Fruit fly (Drosophila melanogaster) whole organism, wandering third instar larva: ENCODE data around the gene CG33270.

Source experiments
- Abd-B ChIP-seq: fragments of >200 bp; optimal IDR thresholded peaks from 2 replicates; lab custom pipeline; 2017; ENCODE audit warnings: missing biosample characterization, missing genetic modification characterization
- CG32264 ChIP-seq: fragments of 200-800 bp; sonication (Bioruptor generic); optimal IDR thresholded peaks from 2 replicates; lab custom pipeline; 2016; ENCODE audit warnings: missing biosample characterization, missing genetic modification characterization
- CG9705 ChIP-seq: fragments of 200-800 bp; sonication (Bioruptor generic); optimal IDR thresholded peaks from 2 replicates; lab custom pipeline; 2018; ENCODE audit warnings: missing biosample characterization, mild to moderate bottlenecking, missing genetic modification characterization
- CrebA ChIP-seq: fragments of 200-800 bp; sonication (Bioruptor generic); optimal IDR thresholded peaks from 2 replicates; lab custom pipeline; 2016; ENCODE audit warnings: missing biosample characterization, mild to moderate bottlenecking, missing genetic modification characterization, borderline replicate concordance
- Dfd ChIP-seq: fragments of >200 bp; optimal IDR thresholded peaks from 2 replicates; lab custom pipeline; 2017; ENCODE audit warnings: missing biosample characterization, missing genetic modification characterization
- Dif ChIP-seq: fragments of 200-275, 200-300 bp; sonication (Bioruptor generic); optimal IDR thresholded peaks from 2 replicates; lab custom pipeline; 2018; ENCODE audit warnings: missing biosample characterization, missing genetic modification characterization; ENCODE audit not compliant: partially characterized antibody
- GATAd ChIP-seq: sonication (Bioruptor generic); optimal IDR thresholded peaks from 2 replicates; lab custom pipeline; 2016; ENCODE audit warnings: missing biosample characterization, missing genetic modification characterization
- HLH106 ChIP-seq: fragments of 200-800 bp; optimal IDR thresholded peaks from 3 replicates; lab custom pipeline; 2019; ENCODE audit warnings: missing biosample characterization, mild to moderate bottlenecking, missing genetic modification characterization, moderate library complexity
- Hnf4 ChIP-seq: fragments of 200-800 bp; sonication (Bioruptor generic); optimal IDR thresholded peaks from 2 replicates; lab custom pipeline; 2016; ENCODE audit warnings: missing biosample characterization, mild to moderate bottlenecking, missing genetic modification characterization
- Jra ChIP-seq: sonication (Bioruptor generic); optimal IDR thresholded peaks from 2 replicates; lab custom pipeline; 2016; ENCODE audit warnings: missing biosample characterization, missing genetic modification characterization
- Mio ChIP-seq: sonication (Bioruptor generic); optimal IDR thresholded peaks from 2 replicates; lab custom pipeline; 2016; ENCODE audit warnings: missing biosample characterization, missing genetic modification characterization
- Myc ChIP-seq: fragments of >200 bp; optimal IDR thresholded peaks from 2 replicates; lab custom pipeline; 2017
- OdsH ChIP-seq: fragments of 200-800 bp; sonication (Bioruptor generic); optimal IDR thresholded peaks from 2 replicates; lab custom pipeline; 2016; ENCODE audit warnings: missing biosample characterization, mild to moderate bottlenecking, missing genetic modification characterization
- Rel ChIP-seq, 2 experiments: fragments of 200-800 bp; sonication (Bioruptor generic) in 1 of 2; optimal IDR thresholded peaks; 2 replicates in 1 of 2; 3 replicates in 1 of 2; lab custom pipeline; 2016 to 2019; ENCODE audit warnings: mild to moderate bottlenecking in 2 of 2, missing biosample characterization in 2 of 2, missing genetic modification characterization in 2 of 2, moderate library complexity in 1 of 2
- Vsx2 ChIP-seq: fragments of 200-300, 225-300 bp; sonication (Bioruptor generic); optimal IDR thresholded peaks from 2 replicates; lab custom pipeline; 2018; ENCODE audit warnings: missing biosample characterization, missing genetic modification characterization; ENCODE audit not compliant: partially characterized antibody
- brk ChIP-seq: fragments of 200-800 bp; sonication (Bioruptor generic); optimal IDR thresholded peaks from 2 replicates; lab custom pipeline; 2016; ENCODE audit warnings: missing biosample characterization, mild to moderate bottlenecking, missing genetic modification characterization
- dl ChIP-seq, 2 experiments: fragments of 175-275, 200-275 bp in 1 of 2; fragments of 200-275 bp in 1 of 2; sonication (Bioruptor generic); optimal IDR thresholded peaks; lab custom pipeline; 2018; ENCODE audit warnings: mild to moderate bottlenecking in 2 of 2, missing biosample characterization in 2 of 2, missing genetic modification characterization in 2 of 2, moderate library complexity in 2 of 2; ENCODE audit not compliant: partially characterized antibody in 2 of 2, insufficient read depth in 1 of 2
- dmrt93B ChIP-seq: fragments of 200-800 bp; sonication (Bioruptor generic); optimal IDR thresholded peaks from 2 replicates; lab custom pipeline; 2018; ENCODE audit warnings: missing biosample characterization, mild to moderate bottlenecking, missing genetic modification characterization
- dsf ChIP-seq: sonication (Bioruptor generic); optimal IDR thresholded peaks from 2 replicates; lab custom pipeline; 2016; ENCODE audit warnings: missing biosample characterization, missing genetic modification characterization, borderline replicate concordance
- ey ChIP-seq: fragments of 200-800 bp; sonication (Bioruptor generic); optimal IDR thresholded peaks from 2 replicates; lab custom pipeline; 2016; ENCODE audit warnings: missing biosample characterization, missing genetic modification characterization
- foxo ChIP-seq, 2 experiments: fragments of 200-800 bp; sonication (Bioruptor generic); optimal IDR thresholded peaks; 2 replicates in 1 of 2; 3 replicates in 1 of 2; lab custom pipeline; 2016 to 2017; ENCODE audit warnings: missing biosample characterization in 2 of 2, missing genetic modification characterization in 2 of 2
- fru ChIP-seq: fragments of 200-800 bp; sonication (Bioruptor generic); optimal IDR thresholded peaks from 3 replicates; lab custom pipeline; 2016; ENCODE audit warnings: missing biosample characterization, mild to moderate bottlenecking, missing genetic modification characterization
- h ChIP-seq: fragments of 200-800 bp; sonication (Bioruptor generic); optimal IDR thresholded peaks from 3 replicates; lab custom pipeline; 2016; ENCODE audit warnings: missing biosample characterization, mild to moderate bottlenecking, missing genetic modification characterization
- jim ChIP-seq: fragments of 175-275, 200-325 bp; sonication (Bioruptor generic); optimal IDR thresholded peaks from 2 replicates; lab custom pipeline; 2016; ENCODE audit warnings: missing biosample characterization, mild to moderate bottlenecking, missing genetic modification characterization
- lola ChIP-seq: fragments of >200 bp; optimal IDR thresholded peaks from 2 replicates; lab custom pipeline; 2017; ENCODE audit warnings: missing biosample characterization, missing genetic modification characterization
- pan ChIP-seq: fragments of >200 bp; optimal IDR thresholded peaks from 2 replicates; lab custom pipeline; 2017
- psq ChIP-seq: fragments of 200-800 bp; sonication (Bioruptor generic); optimal IDR thresholded peaks from 3 replicates; lab custom pipeline; 2017; ENCODE audit warnings: missing biosample characterization, mild to moderate bottlenecking, missing genetic modification characterization, moderate library complexity
- rgr ChIP-seq: fragments of 200-800 bp; sonication (Bioruptor generic); optimal IDR thresholded peaks from 3 replicates; lab custom pipeline; 2016; ENCODE audit warnings: missing biosample characterization, mild to moderate bottlenecking, missing genetic modification characterization
- sage ChIP-seq: fragments of 200-800 bp; sonication (Bioruptor generic); optimal IDR thresholded peaks from 2 replicates; lab custom pipeline; 2016; ENCODE audit warnings: missing biosample characterization, mild to moderate bottlenecking, missing genetic modification characterization
- sv ChIP-seq: fragments of 200-800 bp; sonication (Bioruptor generic); optimal IDR thresholded peaks from 3 replicates; lab custom pipeline; 2016; ENCODE audit warnings: missing biosample characterization, missing genetic modification characterization
- woc ChIP-seq: sonication (Bioruptor generic); optimal IDR thresholded peaks from 2 replicates; lab custom pipeline; 2016; ENCODE audit warnings: missing biosample characterization, mild to moderate bottlenecking, missing genetic modification characterization

Gene CG33270

dm6 chr3L:11561946-11562760 lies 16.3 kb downstream of the CG33270 start, which contains the start of the genes CG7394 and Mob2 (continued):
- TF ChIP-seq Myc, result no peak
- TF ChIP-seq Abd-B, result no peak
- TF ChIP-seq h (GFP tag; lab: Kevin White, UChicago), result peak; percentile 94
- TF ChIP-seq jim (GFP tag; lab: Kevin White, UChicago), result no peak
- peak; percentile 94 for TF ChIP-seq OdsH (GFP tag; lab: Kevin White, UChicago)
- TF ChIP-seq woc (GFP tag; lab: Kevin White, UChicago), result peak; percentile 86
- TF ChIP-seq GATAd (GFP tag; lab: Kevin White, UChicago), result peak; percentile 82
- TF ChIP-seq rgr, result peak; percentile 96

DNA sequence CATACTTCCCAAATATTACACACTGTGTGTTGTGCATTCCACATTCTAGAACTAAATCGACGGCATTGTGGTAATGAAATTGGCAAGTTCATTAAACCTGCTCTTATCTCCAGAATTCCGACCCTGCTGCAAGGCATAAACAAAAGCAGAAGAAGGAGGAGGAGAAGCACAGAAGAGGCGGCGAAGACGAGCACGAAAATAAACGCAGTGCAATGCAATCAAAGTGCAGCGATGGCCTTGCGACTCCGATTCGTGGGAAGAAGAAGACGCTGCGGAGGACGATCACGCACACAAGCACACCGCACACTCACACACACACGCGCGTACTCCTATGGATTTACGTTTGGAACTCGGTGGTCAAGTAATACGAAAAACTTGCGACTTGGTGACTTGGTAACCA lies 17.5 kb downstream of the CG33270 start:
- TF ChIP-seq psq (GFP tag; lab: Kevin White, UChicago) (peak; percentile 89), Rel (GFP tag; optimal IDR thresholded peaks at IDR 0.05; lab: Kevin White, UChicago) (no peak), Rel (tag; optimal IDR thresholded peaks at IDR 0.05; lab: Kevin White, UChicago) (peak; percentile 53), Dif (GFP tag; lab: Kevin White, UChicago) (no peak)
- TF ChIP-seq, all 38 proteins: peak for 2

DNA sequence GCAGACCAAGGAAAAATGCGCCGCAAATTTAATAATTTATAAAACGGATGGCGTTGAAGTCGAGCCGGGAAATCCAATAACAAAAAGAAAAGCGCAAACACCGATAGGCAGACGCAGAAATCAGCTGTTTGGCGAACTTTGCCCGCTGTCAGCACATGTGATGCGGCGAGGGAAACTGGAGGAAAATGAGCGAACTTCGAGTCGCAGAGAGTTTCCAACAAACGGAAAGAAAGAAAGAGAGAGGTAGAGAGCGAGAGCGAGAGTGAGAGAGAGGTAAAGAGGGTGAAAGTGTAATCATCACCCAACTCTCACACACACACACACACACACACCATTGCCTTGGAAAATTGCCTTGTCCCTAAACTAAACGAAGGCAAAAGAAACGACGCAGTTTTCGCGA lies 21.2 kb downstream of the CG33270 start:
- TF ChIP-seq dl (GFP tag; optimal IDR thresholded peaks at IDR 0.05; lab: Kevin White, UChicago; ENCODE audit: insufficient read depth in 1 of 2, partially characterized antibody in 2 of 2) (no peak), foxo (GFP tag; optimal IDR thresholded peaks at IDR 0.05; lab: Kevin White, UChicago) (no peak), fru (GFP tag; lab: Kevin White, UChicago) (no peak), brk (GFP tag; lab: Kevin White, UChicago) (no peak), ey (no peak), Vsx2 (GFP tag; lab: Kevin White, UChicago) (no peak), Hnf4 (GFP tag; lab: Kevin White, UChicago) (no peak), Jra (GFP tag; lab: Kevin White, UChicago) (no peak), woc (GFP tag; lab: Kevin White, UChicago) (no peak), CG32264 (GFP tag; lab: Kevin White, UChicago) (no peak), CrebA (GFP tag; lab: Kevin White, UChicago) (no peak), CG9705 (no peak), lola (GFP tag; lab: Kevin White, UChicago) (no peak), Dfd (GFP tag; lab: Kevin White, UChicago) (no peak), dmrt93B (GFP tag; lab: Kevin White, UChicago) (no peak), Mio (GFP tag; lab: Kevin White, UChicago) (no peak), pan (no peak), OdsH (GFP tag; lab: Kevin White, UChicago) (no peak), sage (GFP tag; lab: Kevin White, UChicago) (no peak), Rel (GFP tag; optimal IDR thresholded peaks at IDR 0.05; lab: Kevin White, UChicago) (no peak), Rel (tag; optimal IDR thresholded peaks at IDR 0.05; lab: Kevin White, UChicago) (no peak)

DNA sequence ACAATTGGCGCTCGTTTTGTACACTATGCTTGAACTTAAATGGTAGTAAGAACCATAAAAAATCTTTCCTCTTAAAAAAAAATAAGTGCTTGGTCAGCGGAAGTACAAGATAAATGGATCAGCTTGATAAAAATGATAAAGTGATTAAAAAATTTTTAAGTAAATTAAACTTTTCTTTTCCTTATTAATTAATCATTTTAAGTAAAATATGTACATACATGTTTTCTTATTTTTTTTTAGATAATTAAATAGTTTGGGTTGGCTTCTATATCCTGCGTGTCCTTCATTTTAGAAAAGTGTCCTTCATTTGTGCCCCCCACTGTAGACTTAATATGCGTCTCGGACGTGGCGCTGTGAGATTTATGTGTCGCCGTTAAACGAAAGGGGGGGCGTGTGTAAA lies 21.8 kb downstream of the CG33270 start:
- no peak for TF ChIP-seq Vsx2 (GFP tag; lab: Kevin White, UChicago)
- peak; percentile 15 for TF ChIP-seq fru (GFP tag; lab: Kevin White, UChicago)
- TF ChIP-seq sv, result peak; percentile 17
- TF ChIP-seq, all 38 proteins: peak for 2

DNA sequence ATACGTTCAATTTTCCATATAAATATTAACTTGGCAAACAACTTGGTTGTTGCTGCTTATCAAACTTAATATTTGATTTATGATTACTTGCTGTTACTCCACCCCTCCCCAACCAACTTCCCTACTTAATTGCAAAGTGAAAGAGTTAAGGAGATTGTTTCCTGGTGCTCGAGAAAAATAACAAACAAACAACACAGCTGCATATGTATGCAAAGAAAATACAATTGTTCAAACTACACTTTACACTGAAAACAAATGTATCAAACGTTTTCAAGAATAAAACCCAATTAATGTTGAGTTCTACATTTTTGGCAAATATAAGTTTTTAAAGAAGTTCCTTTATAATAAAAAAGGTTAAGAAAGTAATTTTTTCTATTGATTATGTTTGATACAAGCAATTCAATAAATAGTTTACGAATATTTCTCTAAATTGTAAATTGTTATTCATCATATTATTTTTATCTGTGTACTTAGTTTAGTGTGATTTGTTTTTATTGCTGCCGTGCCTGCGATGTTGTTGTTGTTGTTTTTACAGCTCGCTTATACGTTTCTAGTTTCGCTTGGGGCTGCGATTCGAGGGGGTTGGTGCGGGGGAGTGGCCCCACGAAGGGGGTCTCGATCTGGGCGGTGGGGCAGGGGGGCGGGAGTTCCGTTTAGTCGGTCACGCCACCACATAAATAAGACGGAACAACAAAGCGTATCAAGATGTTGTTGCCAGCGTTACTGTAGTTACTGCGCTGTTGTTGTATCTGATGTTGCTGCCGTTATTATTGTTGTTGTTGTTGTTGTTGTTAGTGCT lies 22.6 kb downstream of the CG33270 start:
- peak; percentile 89 for TF ChIP-seq Dfd (GFP tag; lab: Kevin White, UChicago)
- no peak for TF ChIP-seq GATAd (GFP tag; lab: Kevin White, UChicago)
- no peak for TF ChIP-seq Abd-B
- TF ChIP-seq sv, result peak; percentile 57
- TF ChIP-seq psq (GFP tag; lab: Kevin White, UChicago), result no peak
- no peak for TF ChIP-seq HLH106 (tag; lab: Kevin White, UChicago)
- TF ChIP-seq CrebA (GFP tag; lab: Kevin White, UChicago), result no peak
- TF ChIP-seq Hnf4 (GFP tag; lab: Kevin White, UChicago), result no peak
- no peak for TF ChIP-seq OdsH (GFP tag; lab: Kevin White, UChicago)
- no peak for TF ChIP-seq CG32264 (GFP tag; lab: Kevin White, UChicago)
- TF ChIP-seq dsf, result no peak
- TF ChIP-seq h (GFP tag; lab: Kevin White, UChicago), result no peak
- no peak for TF ChIP-seq foxo (GFP tag; optimal IDR thresholded peaks at IDR 0.05; lab: Kevin White, UChicago)
- no peak for TF ChIP-seq dmrt93B (GFP tag; lab: Kevin White, UChicago)
- TF ChIP-seq Rel (GFP tag; optimal IDR thresholded peaks at IDR 0.05; lab: Kevin White, UChicago), result no peak
- TF ChIP-seq Rel (tag; optimal IDR thresholded peaks at IDR 0.05; lab: Kevin White, UChicago), result no peak
- TF ChIP-seq pan, result no peak
